Fruit fly (Drosophila melanogaster): ENCODE measurements around the gene CG4238.

- no peak for TF ChIP-seq CG4730 (GFP tag; IDR thresholded peaks at IDR 0.05)
- TF ChIP-seq CG13123 (GFP tag; optimal IDR thresholded peaks at IDR 0.05), result no peak
- TF ChIP-seq exex (tag; optimal IDR thresholded peaks at IDR 0.05), result no peak
- TF ChIP-seq CG8478 (optimal IDR thresholded peaks at IDR 0.05), result no peak
- TF ChIP-seq sd (tag; optimal IDR thresholded peaks at IDR 0.05), result no peak
- TF ChIP-seq sens-2 (GFP tag; IDR thresholded peaks at IDR 0.05), result no peak
- TF ChIP-seq C15 (GFP tag; IDR thresholded peaks at IDR 0.05), result no peak
- no peak for TF ChIP-seq amos (GFP tag; IDR thresholded peaks at IDR 0.05; ENCODE audit: partially characterized antibody)
- TF ChIP-seq CG6272 (GFP tag; IDR thresholded peaks at IDR 0.05), result no peak
- no peak for TF ChIP-seq Lim3 (GFP tag; IDR thresholded peaks at IDR 0.05)
- no peak for TF ChIP-seq CG32767 (GFP tag; IDR thresholded peaks at IDR 0.05)
These were observed 3.5 kb upstream of the CG4238 start, which contains the start of gene CG33543 for dm6 chr2L:2006082-2006669.
